Worm (Caenorhabditis elegans) whole organism, early embryonic: Measurements from ENCODE around the gene fbxa-42.

Experiments
- ama-1 ChIP-seq: fragments of 150-350 bp; optimal IDR thresholded peaks from 2 replicates; lab custom pipeline; 2014
- scrt-1 ChIP-seq: fragments of 200-800 bp; sonication (Bioruptor generic); IDR thresholded peaks from 2 replicates; pipeline ENCODE4 v1.3.6; 2022; ENCODE audit warnings: missing genetic modification characterization, missing compliant biosample characterization

- no peak for TF ChIP-seq ama-1 (lab: Kevin White, UChicago)
- TF ChIP-seq scrt-1 (GFP tag; lab: Robert Waterston, UW) = no peak
Measured at ce11 chrIII:2232360-2232759, 28.9 kb downstream of the fbxa-42 start, which contains the start of gene fbxa-47.
